Worm (Caenorhabditis elegans) whole organism, midembryonic: ENCODE results near the gene elks-1.

Source experiments
- cog-1 ChIP-seq: sonication (generic microtip); optimal IDR thresholded peaks from 2 replicates; lab custom pipeline; 2016; ENCODE audit warnings: missing genetic modification characterization, missing compliant biosample characterization
- flt-1 ChIP-seq: fragments of 200-800 bp; sonication (Bioruptor generic); IDR thresholded peaks from 2 replicates; pipeline ENCODE4 v1.3.6; 2022; ENCODE audit warnings: missing genetic modification characterization, missing compliant biosample characterization
- klf-2 ChIP-seq: fragments of 200-800 bp; sonication (Bioruptor generic); conservative IDR thresholded peaks from 2 replicates; pipeline ENCODE4 v1.3.6; 2022; ENCODE audit warnings: missing genetic modification reagents, missing genetic modification characterization, missing compliant biosample characterization
- med-1 ChIP-seq: sonication (generic microtip); optimal IDR thresholded peaks from 2 replicates; lab custom pipeline; 2017; ENCODE audit warnings: missing genetic modification characterization, mild to moderate bottlenecking, missing compliant biosample characterization, antibody characterized with exemption, missing genetic modification reagents; ENCODE audit not compliant: insufficient read depth
- tab-1 ChIP-seq: fragments of 200-800 bp; sonication (Bioruptor generic); IDR thresholded peaks from 2 replicates; pipeline ENCODE4 v1.3.6; 2022; ENCODE audit warnings: missing genetic modification characterization, missing compliant biosample characterization
- ztf-23 ChIP-seq: fragments of 200-800 bp; sonication (Bioruptor generic); IDR thresholded peaks from 2 replicates; pipeline ENCODE4 v1.3.6; 2022; ENCODE audit warnings: missing genetic modification reagents, missing genetic modification characterization, missing compliant biosample characterization
- ztf-29 ChIP-seq: fragments of 200-800 bp; sonication (Bioruptor generic); IDR thresholded peaks from 2 replicates; pipeline ENCODE4 v1.3.6; 2022; ENCODE audit warnings: missing genetic modification reagents, missing genetic modification characterization, missing compliant biosample characterization

- TF ChIP-seq tab-1 (GFP tag; lab: Robert Waterston, UW) (no peak), ztf-23 (GFP tag; lab: Robert Waterston, UW) (0 out of 2 replicates have a peak, but pooled peaks have one; percentile 26), cog-1 (tag; lab: Kevin White, UChicago) (no peak), flt-1 (no peak), klf-2 (GFP tag; lab: Robert Waterston, UW) (no peak), med-1 (GFP tag; lab: Kevin White, UChicago) (no peak), ztf-29 (GFP tag; lab: Robert Waterston, UW) (no peak)
Measured at ce11 chrIV:3336585-3336984, 13.2 kb downstream of the elks-1 start, which contains the start of gene F42A6.6.
